Fruit fly (Drosophila melanogaster) whole organism, embryonic: ENCODE results near the gene CG42812.

Experiments used
- Antp ChIP-seq: fragments of 200-800 bp; sonication (Bioruptor generic); optimal IDR thresholded peaks from 3 replicates; lab custom pipeline; 2016; ENCODE audit warnings: missing biosample characterization, missing genetic modification characterization
- CG10209 ChIP-seq: fragments of 200-800 bp; sonication (Bioruptor generic); optimal IDR thresholded peaks from 3 replicates; lab custom pipeline; 2017; ENCODE audit warnings: missing biosample characterization, mild to moderate bottlenecking, missing genetic modification characterization, missing genetic modification reagents
- CG10979 ChIP-seq: fragments of 200-800 bp; sonication (Bioruptor generic); optimal IDR thresholded peaks from 2 replicates; lab custom pipeline; 2018; ENCODE audit warnings: missing biosample characterization, mild to moderate bottlenecking, missing genetic modification characterization, moderate library complexity
- CG11504 ChIP-seq: fragments of 200-800 bp; sonication (Bioruptor generic); optimal IDR thresholded peaks from 3 replicates; lab custom pipeline; 2019; ENCODE audit warnings: missing biosample characterization, mild to moderate bottlenecking, missing genetic modification characterization, moderate library complexity
- CG13624 ChIP-seq: fragments of 200-800 bp; sonication (Bioruptor generic); optimal IDR thresholded peaks from 2 replicates; lab custom pipeline; 2016; ENCODE audit warnings: missing biosample characterization, missing genetic modification characterization
- CG14441 ChIP-seq: fragments of 200-800 bp; sonication (Bioruptor generic); IDR thresholded peaks from 2 replicates; pipeline ENCODE4 v1.3.6; 2022; ENCODE audit warnings: missing biosample characterization, missing genetic modification characterization
- CG14667 ChIP-seq: fragments of 200-800 bp; sonication (Bioruptor generic); IDR thresholded peaks from 2 replicates; pipeline ENCODE4 v1.3.6; 2022; ENCODE audit warnings: missing biosample characterization, missing genetic modification characterization
- CG18599 ChIP-seq: fragments of 200-800 bp; sonication (Bioruptor generic); optimal IDR thresholded peaks from 3 replicates; lab custom pipeline; 2017; ENCODE audit warnings: missing biosample characterization, missing genetic modification characterization, mild to moderate bottlenecking, moderate library complexity, missing genetic modification reagents
- CG31441 ChIP-seq: fragments of 200-800 bp; sonication (Bioruptor generic); IDR thresholded peaks from 2 replicates; pipeline ENCODE4 v1.3.6; 2022; ENCODE audit warnings: missing biosample characterization, missing genetic modification characterization
- CG4404 ChIP-seq: fragments of 200-800 bp; sonication (Bioruptor generic); IDR thresholded peaks from 2 replicates; pipeline ENCODE4 v1.3.6; 2022; ENCODE audit warnings: missing biosample characterization, missing genetic modification characterization
- CG5245 ChIP-seq: fragments of 200-800 bp; sonication (Bioruptor generic); optimal IDR thresholded peaks from 3 replicates; lab custom pipeline; 2016; ENCODE audit warnings: missing biosample characterization, missing genetic modification characterization
- CG6683 ChIP-seq: fragments of 200-800 bp; sonication (Bioruptor generic); optimal IDR thresholded peaks from 2 replicates; lab custom pipeline; 2017; ENCODE audit warnings: missing biosample characterization, mild to moderate bottlenecking, missing genetic modification characterization, missing genetic modification reagents
- CG7372 ChIP-seq: fragments of 200-800 bp; sonication (Bioruptor generic); IDR thresholded peaks from 2 replicates; pipeline ENCODE4 v1.3.6; 2022; ENCODE audit warnings: missing biosample characterization, missing genetic modification characterization
- CG8388 ChIP-seq: fragments of 200-800 bp; sonication (Bioruptor generic); optimal IDR thresholded peaks from 2 replicates; lab custom pipeline; 2019; ENCODE audit warnings: missing biosample characterization, mild to moderate bottlenecking, missing genetic modification characterization, moderate library complexity
- CG8765 ChIP-seq: fragments of 200-800 bp; sonication (Bioruptor generic); IDR thresholded peaks from 2 replicates; pipeline ENCODE4 v1.3.6; 2022; ENCODE audit warnings: missing biosample characterization, missing genetic modification characterization
- CG8944 ChIP-seq: fragments of 200-800 bp; sonication (Bioruptor generic); optimal IDR thresholded peaks from 3 replicates; lab custom pipeline; 2016; ENCODE audit warnings: missing biosample characterization, missing genetic modification characterization
- CG9727 ChIP-seq: fragments of 200-800 bp; sonication (Bioruptor generic); optimal IDR thresholded peaks from 3 replicates; lab custom pipeline; 2017; ENCODE audit warnings: missing biosample characterization, mild to moderate bottlenecking, missing genetic modification characterization
- Camta ChIP-seq: fragments of 200-800 bp; sonication (Bioruptor generic); optimal IDR thresholded peaks from 2 replicates; lab custom pipeline; 2016; ENCODE audit warnings: missing biosample characterization, missing genetic modification characterization
- CoRest ChIP-seq: fragments of 200-800 bp; sonication (Bioruptor generic); optimal IDR thresholded peaks from 3 replicates; lab custom pipeline; 2018; ENCODE audit warnings: missing biosample characterization, mild to moderate bottlenecking, missing genetic modification characterization, moderate library complexity
- Deaf1 ChIP-seq: fragments of 200-800 bp; optimal IDR thresholded peaks from 3 replicates; lab custom pipeline; 2019; ENCODE audit warnings: missing biosample characterization, mild to moderate bottlenecking, missing genetic modification characterization, moderate library complexity
- Dll ChIP-seq: fragments of 200-800 bp; sonication (Bioruptor generic); IDR thresholded peaks from 4 replicates; pipeline ENCODE4 v1.3.6; 2022; ENCODE audit warnings: missing biosample characterization, missing genetic modification characterization; ENCODE audit not compliant: partially characterized antibody
- Ets65A ChIP-seq: fragments of 200-800 bp; sonication (Bioruptor generic); peaks from one replicate; lab custom pipeline; 2016; ENCODE audit warnings: missing biosample characterization, missing genetic modification characterization
- Ets97D ChIP-seq: fragments of 200-800 bp; sonication (Bioruptor generic); optimal IDR thresholded peaks from 3 replicates; lab custom pipeline; 2016; ENCODE audit warnings: missing biosample characterization, missing genetic modification characterization
- Fer1 ChIP-seq: fragments of 200-800 bp; sonication (Bioruptor generic); optimal IDR thresholded peaks from 2 replicates; lab custom pipeline; 2017; ENCODE audit warnings: missing biosample characterization, mild to moderate bottlenecking, missing genetic modification characterization
- Neu2 ChIP-seq: fragments of 200-800 bp; sonication (Bioruptor generic); optimal IDR thresholded peaks from 3 replicates; lab custom pipeline; 2016; ENCODE audit warnings: missing biosample characterization, missing genetic modification characterization, borderline replicate concordance
- al ChIP-seq: fragments of 200-800 bp; sonication (Bioruptor generic); IDR thresholded peaks from 2 replicates; pipeline ENCODE4 v1.3.6; 2022; ENCODE audit warnings: missing biosample characterization, missing genetic modification characterization
- dati ChIP-seq: fragments of 200-800 bp; sonication (Bioruptor generic); IDR thresholded peaks from 2 replicates; pipeline ENCODE4 v1.3.6; 2022; ENCODE audit warnings: missing biosample characterization, missing genetic modification characterization
- disco-r ChIP-seq: fragments of 200-800 bp; sonication (Bioruptor generic); optimal IDR thresholded peaks from 2 replicates; lab custom pipeline; 2016; ENCODE audit warnings: missing biosample characterization, missing genetic modification characterization
- ewg ChIP-seq: fragments of 200-800 bp; sonication (Bioruptor generic); optimal IDR thresholded peaks from 3 replicates; lab custom pipeline; 2017; ENCODE audit warnings: mild to moderate bottlenecking, missing biosample characterization, missing genetic modification reagents, missing genetic modification characterization
- fd96Cb ChIP-seq: fragments of 200-800 bp; sonication (Bioruptor generic); optimal IDR thresholded peaks from 2 replicates; lab custom pipeline; 2018; ENCODE audit warnings: missing biosample characterization, mild to moderate bottlenecking, missing genetic modification characterization, moderate library complexity
- gcm2 ChIP-seq: fragments of 200-800 bp; sonication (Bioruptor generic); optimal IDR thresholded peaks from 2 replicates; lab custom pipeline; 2016; ENCODE audit warnings: missing biosample characterization, missing genetic modification characterization
- grau ChIP-seq: fragments of 200-800 bp; optimal IDR thresholded peaks from 3 replicates; lab custom pipeline; 2019; ENCODE audit warnings: missing biosample characterization, mild to moderate bottlenecking, missing genetic modification characterization, moderate library complexity
- hbn ChIP-seq: fragments of 200-800 bp; sonication (Bioruptor generic); IDR thresholded peaks from 2 replicates; pipeline ENCODE4 v1.3.6; 2022; ENCODE audit warnings: missing biosample characterization, missing genetic modification characterization; ENCODE audit not compliant: partially characterized antibody
- kni ChIP-seq: fragments of 200-800 bp; sonication (Bioruptor generic); optimal IDR thresholded peaks from 3 replicates; lab custom pipeline; 2017; ENCODE audit warnings: mild to moderate bottlenecking, missing biosample characterization, missing genetic modification reagents, missing genetic modification characterization
- pros ChIP-seq: fragments of 200-800 bp; sonication (Bioruptor generic); optimal IDR thresholded peaks from 3 replicates; lab custom pipeline; 2019; ENCODE audit warnings: missing biosample characterization, mild to moderate bottlenecking, missing genetic modification characterization, moderate library complexity
- psq ChIP-seq: fragments of 200-800 bp; sonication (Bioruptor generic); optimal IDR thresholded peaks from 2 replicates; lab custom pipeline; 2017; ENCODE audit warnings: missing biosample characterization, missing genetic modification characterization
- salm ChIP-seq: fragments of 200-800 bp; sonication (Bioruptor generic); optimal IDR thresholded peaks from 2 replicates; lab custom pipeline; 2018; ENCODE audit warnings: missing biosample characterization, mild to moderate bottlenecking, missing genetic modification characterization
- unpg ChIP-seq: fragments of 200-800 bp; sonication (Bioruptor generic); optimal IDR thresholded peaks from 3 replicates; lab custom pipeline; 2018; ENCODE audit warnings: missing biosample characterization, mild to moderate bottlenecking, missing genetic modification characterization, moderate library complexity

Gene CG42812

DNA sequence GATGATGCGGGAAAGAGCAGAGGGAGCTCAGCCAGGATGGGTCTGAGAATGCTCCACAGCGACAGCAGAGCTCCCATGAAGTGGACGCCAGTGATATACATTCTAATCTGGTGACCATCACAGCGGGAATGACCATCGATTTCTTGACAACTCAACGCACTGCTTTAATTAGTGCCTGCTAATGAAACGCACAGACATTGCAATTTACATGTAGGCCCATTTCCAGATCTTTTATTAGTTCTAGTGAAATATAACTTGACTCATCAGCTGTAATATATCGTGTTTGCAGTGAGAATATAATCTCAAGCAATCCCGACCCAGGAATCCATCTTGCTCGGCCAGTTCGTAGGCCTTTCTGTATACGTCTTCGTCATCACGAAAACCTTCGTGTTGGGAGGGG lies 844 bp downstream of the CG42812 start, which contains the start of gene CG42811:
CG42811 (minus strand) TSS at position 101 of the 400 bp plus-strand sequence.
- TF ChIP-seq Ets97D (GFP tag; lab: Kevin White, UChicago): no peak
- TF ChIP-seq Ets65A: peak; percentile 5
- TF ChIP-seq Deaf1 (tag; lab: Kevin White, UChicago): no peak
- no peak for TF ChIP-seq pros
- no peak for TF ChIP-seq CG14667
- TF ChIP-seq hbn: no peak
- TF ChIP-seq salm: no peak

DNA sequence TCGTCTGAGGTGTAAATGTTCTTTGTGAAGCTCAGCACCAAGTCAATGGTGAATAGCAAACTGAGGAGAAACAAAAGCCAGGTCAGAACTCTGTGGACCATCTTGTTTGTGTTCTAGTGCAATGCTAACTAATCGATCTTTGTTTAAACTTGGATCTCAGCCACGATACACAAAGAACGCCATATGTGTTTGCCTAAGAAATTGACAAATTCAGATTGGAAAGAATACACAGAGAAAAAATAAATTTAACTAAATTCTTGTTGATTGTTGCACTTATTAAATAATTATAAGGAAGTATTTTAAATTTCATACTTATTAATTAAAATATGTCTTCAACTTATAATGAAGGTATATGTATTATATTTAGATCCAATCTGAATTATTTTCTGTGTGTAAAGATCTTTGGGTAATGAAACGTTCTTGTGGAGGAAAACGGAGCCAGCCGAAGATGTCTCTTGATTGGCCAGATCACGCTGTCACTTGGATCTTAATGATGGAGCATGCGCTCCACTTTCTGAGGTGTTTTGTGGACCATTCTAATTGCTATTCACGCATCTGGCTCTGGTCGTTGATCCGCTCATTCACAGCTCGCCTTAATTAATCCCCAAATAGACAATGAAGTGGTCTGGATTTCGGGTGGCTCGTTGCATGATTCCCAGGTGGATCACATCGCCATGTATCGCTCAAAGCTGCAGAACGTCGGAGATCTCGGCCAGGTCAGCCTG lies 2.9 kb downstream of the CG42812 start, which contains the start of the genes CG17784 and CG13613:
CG17784 (minus strand) TSS at position 101 of the 725 bp plus-strand sequence.
CG13613 (plus strand) TSS at position 675 of the 725 bp plus-strand sequence.
- TF ChIP-seq CG10209 (GFP tag; lab: Kevin White, UChicago): no peak
- no peak for TF ChIP-seq psq (GFP tag; lab: Kevin White, UChicago)
- TF ChIP-seq dati (GFP tag; lab: Robert Waterston, UW): no peak
- no peak for TF ChIP-seq CG9727 (GFP tag; lab: Kevin White, UChicago)
- TF ChIP-seq CG14441 (GFP tag; lab: Robert Waterston, UW): no peak
- no peak for TF ChIP-seq CG18599 (GFP tag; lab: Kevin White, UChicago)
- TF ChIP-seq Fer1 (GFP tag; lab: Kevin White, UChicago): no peak
- no peak for TF ChIP-seq grau (tag; lab: Kevin White, UChicago)
- TF ChIP-seq CoRest (tag; lab: Kevin White, UChicago): no peak
- TF ChIP-seq CG8765 (GFP tag; lab: Robert Waterston, UW): no peak
- TF ChIP-seq Antp: no peak
- no peak for TF ChIP-seq CG13624
- no peak for TF ChIP-seq CG7372 (GFP tag; lab: Robert Waterston, UW)
- TF ChIP-seq CG31441 (GFP tag; lab: Robert Waterston, UW): no peak
- TF ChIP-seq kni (GFP tag; lab: Kevin White, UChicago): no peak

DNA sequence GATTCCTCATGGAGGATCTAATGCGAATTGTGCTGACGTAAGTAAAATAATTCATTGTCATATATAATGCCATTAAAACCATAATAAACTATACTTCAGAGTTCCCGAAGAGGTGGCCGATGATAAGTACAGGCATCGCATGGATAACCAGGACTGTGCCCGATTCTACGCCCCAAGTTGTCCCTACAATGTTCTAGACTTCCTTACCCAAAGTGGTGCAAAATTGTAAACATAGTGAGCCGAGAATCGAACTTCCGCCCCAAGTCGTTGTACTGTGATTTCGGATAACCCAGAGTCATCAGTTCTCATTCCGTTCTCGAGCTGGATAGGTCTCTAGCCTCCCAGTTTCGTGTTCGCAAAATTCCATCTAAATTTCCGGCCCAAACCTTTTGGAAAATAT lies 5.1 kb downstream of the CG42812 start, which contains the start of gene CG33340:
CG33340 (plus strand) TSS at position 301 of the 400 bp plus-strand sequence.
- TF ChIP-seq unpg (GFP tag; lab: Kevin White, UChicago): no peak
- TF ChIP-seq CG5245: no peak
- no peak for TF ChIP-seq CG4404 (GFP tag; lab: Robert Waterston, UW)
- TF ChIP-seq disco-r: no peak
- TF ChIP-seq CG8944: no peak
- no peak for TF ChIP-seq CG10979 (tag; lab: Kevin White, UChicago)
- TF ChIP-seq fd96Cb (tag; lab: Kevin White, UChicago): no peak
- TF ChIP-seq CG8388 (GFP tag; lab: Kevin White, UChicago): no peak
- no peak for TF ChIP-seq ewg (GFP tag; lab: Kevin White, UChicago)
- TF ChIP-seq Camta (GFP tag; lab: Kevin White, UChicago): no peak
- no peak for TF ChIP-seq Neu2 (GFP tag; lab: Kevin White, UChicago)
- no peak for TF ChIP-seq CG11504 (tag; lab: Kevin White, UChicago)
- TF ChIP-seq CG6683 (GFP tag; lab: Kevin White, UChicago): no peak
- no peak for TF ChIP-seq Dll (GFP tag; lab: Robert Waterston, UW)
- TF ChIP-seq gcm2 (GFP tag; lab: Kevin White, UChicago): no peak
- TF ChIP-seq al (GFP tag; lab: Robert Waterston, UW): no peak
